Fruit fly (Drosophila melanogaster): ENCODE results near the gene noi.

Gene noi

DNA sequence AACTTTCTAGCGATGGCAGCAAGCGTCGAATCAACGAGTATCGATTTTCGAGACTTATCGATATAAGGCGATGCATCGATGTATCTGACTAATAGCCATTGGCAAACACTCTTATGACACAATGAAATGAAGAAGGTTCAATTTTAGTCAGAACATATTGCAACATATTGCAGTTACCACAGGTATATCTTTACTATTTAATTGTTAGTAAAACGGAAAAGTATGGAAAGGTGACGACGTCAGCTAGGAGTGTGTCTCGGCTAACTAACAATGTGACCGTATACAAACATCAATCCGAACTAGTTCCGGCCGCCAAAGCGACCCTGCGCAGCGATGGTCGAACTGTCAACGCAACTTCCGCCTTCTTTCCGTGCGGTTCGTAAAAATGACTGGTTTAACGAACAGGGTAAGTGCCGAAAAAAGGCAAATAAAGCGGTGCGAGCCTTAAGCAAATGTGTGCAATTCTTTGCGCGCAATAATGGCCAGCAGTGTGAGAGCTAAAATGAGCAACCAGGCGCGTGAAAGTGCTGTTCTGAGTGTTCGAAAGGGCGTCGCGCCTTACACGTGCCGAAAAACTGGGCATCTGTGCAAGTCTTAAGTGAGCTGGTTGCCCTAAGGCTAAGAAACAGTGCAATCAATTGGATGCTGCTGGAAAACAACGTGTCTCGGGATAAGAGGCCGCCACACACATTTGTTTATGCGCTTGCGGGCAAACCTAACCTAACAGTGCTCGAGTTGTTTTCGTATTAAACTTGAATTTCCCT, 33.0 kb upstream of the noi start, which contains the start of the genes Dph4, Spec2 and RpL13A (continued):
- TF ChIP-seq CoRest (tag; optimal IDR thresholded peaks at IDR 0.05): peak; percentile 82
- peak; percentile 87 for TF ChIP-seq pita (GFP tag; optimal IDR thresholded peaks at IDR 0.05)
- peak; percentile 72 for TF ChIP-seq gfzf (GFP tag; optimal IDR thresholded peaks at IDR 0.05)
- no peak for TF ChIP-seq ap (GFP tag; IDR thresholded peaks at IDR 0.05)
- peak; percentile 83 for TF ChIP-seq CG12769 (tag; optimal IDR thresholded peaks at IDR 0.05)
- TF ChIP-seq CG7928 (GFP tag; optimal IDR thresholded peaks at IDR 0.05): peak; percentile 76
- TF ChIP-seq Dref (GFP tag; IDR thresholded peaks at IDR 0.05): no peak
- TF ChIP-seq dpn (GFP tag; optimal IDR thresholded peaks at IDR 0.05): peak; percentile 81 to 93
- TF ChIP-seq CG14965 (GFP tag; optimal IDR thresholded peaks at IDR 0.05; ENCODE audit: borderline replicate concordance): peak; percentile 83
- peak; percentile 96 for TF ChIP-seq HHEX (GFP tag; optimal IDR thresholded peaks at IDR 0.05)
- TF ChIP-seq repo (GFP tag; optimal IDR thresholded peaks at IDR 0.05): peak; percentile 81
- peak; percentile 62 for TF ChIP-seq Spps (tag; optimal IDR thresholded peaks at IDR 0.05)
- TF ChIP-seq lbe (GFP tag; optimal IDR thresholded peaks at IDR 0.05): peak; percentile 85
- peak; percentile 90 for TF ChIP-seq Usf (GFP tag; optimal IDR thresholded peaks at IDR 0.05)
- peak; percentile 92 for TF ChIP-seq org-1 (GFP tag; optimal IDR thresholded peaks at IDR 0.05)
- no peak for TF ChIP-seq gce (GFP tag; IDR thresholded peaks at IDR 0.05)
- no peak for TF ChIP-seq CG11085 (GFP tag; IDR thresholded peaks at IDR 0.05)
- TF ChIP-seq CG17802 (tag; optimal IDR thresholded peaks at IDR 0.05): peak; percentile 85
- peak; percentile 84 for TF ChIP-seq CG7556 (GFP tag; optimal IDR thresholded peaks at IDR 0.05)
- TF ChIP-seq Atf3 (GFP tag; optimal IDR thresholded peaks at IDR 0.05): peak; percentile 84
- TF ChIP-seq tio (GFP tag; optimal IDR thresholded peaks at IDR 0.05): no peak
- TF ChIP-seq tx (GFP tag; optimal IDR thresholded peaks at IDR 0.05): peak; percentile 52
- TF ChIP-seq CG31441 (GFP tag; IDR thresholded peaks at IDR 0.05): no peak
- TF ChIP-seq Awh (GFP tag; IDR thresholded peaks at IDR 0.05): no peak
- TF ChIP-seq CG10366 (GFP tag; IDR thresholded peaks at IDR 0.05): no peak
- TF ChIP-seq CG10462 (GFP tag; optimal IDR thresholded peaks at IDR 0.05): peak; percentile 76
- peak; percentile 83 for TF ChIP-seq CG12299 (tag; optimal IDR thresholded peaks at IDR 0.05)
- TF ChIP-seq HLH3B (GFP tag; IDR thresholded peaks at IDR 0.05): no peak
- TF ChIP-seq CG34376 (GFP tag; optimal IDR thresholded peaks at IDR 0.05): peak; percentile 98
- TF ChIP-seq H2.0 (GFP tag; IDR thresholded peaks at IDR 0.05): no peak
- no peak for TF ChIP-seq Drgx (GFP tag; IDR thresholded peaks at IDR 0.05)
- peak; percentile 57 for TF ChIP-seq Chrac-16 (GFP tag; optimal IDR thresholded peaks at IDR 0.05)
- no peak for TF ChIP-seq CG13287 (GFP tag; IDR thresholded peaks at IDR 0.05; ENCODE audit: partially characterized antibody)
- peak; percentile 90 for TF ChIP-seq CG2712 (tag; optimal IDR thresholded peaks at IDR 0.05)
- TF ChIP-seq CG30431 (GFP tag; optimal IDR thresholded peaks at IDR 0.05): peak; percentile 86
- peak; percentile 77 to 94 for TF ChIP-seq chif (GFP tag; optimal IDR thresholded peaks at IDR 0.05)
- no peak for TF ChIP-seq sisA (GFP tag; IDR thresholded peaks at IDR 0.05)
- TF ChIP-seq her (GFP tag; optimal IDR thresholded peaks at IDR 0.05): peak; percentile 93
- TF ChIP-seq Sry-δ (GFP tag; optimal IDR thresholded peaks at IDR 0.05): peak; percentile 99
- TF ChIP-seq lov (optimal IDR thresholded peaks at IDR 0.05): no peak
- no peak for TF ChIP-seq lov (GFP tag; IDR thresholded peaks at IDR 0.05)
- peak; percentile 69 for TF ChIP-seq Dp (GFP tag; optimal IDR thresholded peaks at IDR 0.05)
- TF ChIP-seq CG6654 (GFP tag; optimal IDR thresholded peaks at IDR 0.05): peak; percentile 74
- TF ChIP-seq B-H1 (GFP tag; IDR thresholded peaks at IDR 0.05): no peak
- TF ChIP-seq CG2678 (tag; optimal IDR thresholded peaks at IDR 0.05): peak; percentile 81
- TF ChIP-seq Side (GFP tag; optimal IDR thresholded peaks at IDR 0.05): peak; percentile 96
- TF ChIP-seq NK7.1 (GFP tag; optimal IDR thresholded peaks at IDR 0.05): peak; percentile 90
- peak; percentile 95 for TF ChIP-seq CrebB (tag; optimal IDR thresholded peaks at IDR 0.05)
- TF ChIP-seq CG11696 (GFP tag; IDR thresholded peaks at IDR 0.05): no peak
- peak; percentile 97 for TF ChIP-seq CG6765 (GFP tag; optimal IDR thresholded peaks at IDR 0.05)
- TF ChIP-seq CG18262 (tag; optimal IDR thresholded peaks at IDR 0.05): peak; percentile 82

Measured in whole organism, embryonic.